Worm (Caenorhabditis elegans): ENCODE measurements around the gene C36C5.15.

Gene C36C5.15

DNA sequence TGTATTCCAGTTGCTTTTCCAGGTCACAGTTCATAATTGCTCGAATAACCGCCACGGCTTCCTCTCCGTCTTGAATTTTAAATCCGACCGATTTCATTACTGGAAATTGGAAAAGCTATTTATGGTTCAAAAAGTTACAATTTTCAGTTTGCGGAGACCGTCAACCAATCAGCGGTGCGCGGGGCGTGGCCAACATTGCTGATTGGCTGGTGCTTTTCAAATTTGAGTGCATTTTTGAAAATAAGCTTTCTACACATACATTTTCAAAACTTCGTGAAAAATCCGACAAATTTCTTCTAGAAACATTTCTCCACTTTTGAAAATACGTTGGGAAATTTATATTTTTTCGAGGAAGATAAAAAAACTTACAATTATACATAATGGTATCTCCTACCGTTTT lies 27.3 kb upstream of the C36C5.15 start:
- TF ChIP-seq F49E8.2 (tag; optimal IDR thresholded peaks at IDR 0.05; ENCODE audit: borderline replicate concordance), result no peak
- no peak for TF ChIP-seq egl-27 (tag; optimal IDR thresholded peaks at IDR 0.05)
- no peak for TF ChIP-seq pqm-1 (tag; optimal IDR thresholded peaks at IDR 0.05)
- TF ChIP-seq ceh-20 (GFP tag; IDR thresholded peaks at IDR 0.05), result no peak
- TF ChIP-seq ama-1 (optimal IDR thresholded peaks at IDR 0.05), result no peak
- TF ChIP-seq lim-7 (GFP tag; IDR thresholded peaks at IDR 0.05), result no peak
- TF ChIP-seq daf-16 (GFP tag; optimal IDR thresholded peaks at IDR 0.05), result no peak
- TF ChIP-seq daf-16 (tag; optimal IDR thresholded peaks at IDR 0.05), result no peak

DNA sequence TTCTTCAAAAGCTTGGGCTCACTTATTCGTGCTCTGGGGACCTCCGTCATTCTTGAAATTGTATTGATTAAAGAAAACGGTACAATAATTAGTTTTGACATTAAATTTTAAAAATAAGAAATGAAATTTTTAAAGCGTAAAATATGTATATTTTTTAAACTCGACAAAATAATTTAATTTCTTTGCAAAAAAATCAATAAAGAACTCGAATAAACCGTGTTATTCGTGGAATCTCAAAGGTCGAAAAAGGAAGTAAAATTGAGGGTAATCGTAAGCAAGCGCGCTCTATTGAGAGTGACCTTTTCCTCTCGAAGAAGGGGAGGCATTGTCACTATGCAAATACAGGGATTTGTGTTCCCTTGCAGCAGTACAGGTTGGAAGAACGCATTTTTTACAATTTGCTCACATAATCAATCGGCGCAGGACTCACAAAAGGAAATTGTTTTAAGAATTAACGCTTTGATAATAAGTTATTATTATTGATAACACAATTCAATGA lies 26.5 kb upstream of the C36C5.15 start, which contains the start of gene Y73C8B.2:
Y73C8B.2 (minus strand) TSS at position 51 of the 499 bp plus-strand sequence.
- TF ChIP-seq duxl-1 (tag; optimal IDR thresholded peaks at IDR 0.05; ENCODE audit: poor library complexity) (no peak), nhr-48 (tag; optimal IDR thresholded peaks at IDR 0.05) (no peak), nhr-6 (tag; optimal IDR thresholded peaks at IDR 0.05) (peak; percentile 83), mep-1 (tag; optimal IDR thresholded peaks at IDR 0.05) (peak; percentile 59), hlh-11 (tag; optimal IDR thresholded peaks at IDR 0.05) (peak; percentile 0), tra-1 (GFP tag; IDR thresholded peaks at IDR 0.05) (no peak), nhr-102 (tag; optimal IDR thresholded peaks at IDR 0.05) (peak; percentile 34), rbr-2 (tag; optimal IDR thresholded peaks at IDR 0.05) (peak; percentile 15), zfp-2 (tag; optimal IDR thresholded peaks at IDR 0.05) (no peak), mdl-1 (tag; optimal IDR thresholded peaks at IDR 0.05) (no peak), unc-62 (GFP tag; optimal IDR thresholded peaks at IDR 0.05 in 1 of 2) (peak in 1 of 2 experiments; percentile 85), unc-62 (tag; optimal IDR thresholded peaks at IDR 0.05) (no peak), lin-38 (GFP tag; IDR thresholded peaks at IDR 0.05) (peak; percentile 81), pqm-1 (tag; optimal IDR thresholded peaks at IDR 0.05) (peak; percentile 14), snpc-1.2 (GFP tag; IDR thresholded peaks at IDR 0.05) (no peak), aha-1 (tag) (peak; percentile 92), saeg-2 (GFP tag; IDR thresholded peaks at IDR 0.05) (no peak), dve-1 (tag; optimal IDR thresholded peaks at IDR 0.05; ENCODE audit: insufficient read depth) (peak; percentile 35), lsy-2 (tag; optimal IDR thresholded peaks at IDR 0.05) (peak in 1 of 2 experiments; percentile 58), daf-16 (GFP tag; optimal IDR thresholded peaks at IDR 0.05) (no peak), daf-16 (tag; optimal IDR thresholded peaks at IDR 0.05) (peak; percentile 13), madf-5 (GFP tag; IDR thresholded peaks at IDR 0.05) (no peak), hmg-1.1 (GFP tag; IDR thresholded peaks at IDR 0.05) (peak; percentile 36; the same call in 1 of the 2 replicates), nhr-77 (tag; optimal IDR thresholded peaks at IDR 0.05) (peak; percentile 7), dmd-6 (GFP tag; IDR thresholded peaks at IDR 0.05) (no peak), sdz-12 (GFP tag; optimal IDR thresholded peaks at IDR 0.05) (no peak), aly-2 (tag; optimal IDR thresholded peaks at IDR 0.05) (no peak), ceh-28 (tag; optimal IDR thresholded peaks at IDR 0.05) (no peak), pha-4 (GFP tag; IDR thresholded peaks at IDR 0.05) (no peak), pha-4 (tag; optimal IDR thresholded peaks at IDR 0.05) (peak; percentile 94), nhr-28 (tag; optimal IDR thresholded peaks at IDR 0.05) (peak; percentile 38)

DNA sequence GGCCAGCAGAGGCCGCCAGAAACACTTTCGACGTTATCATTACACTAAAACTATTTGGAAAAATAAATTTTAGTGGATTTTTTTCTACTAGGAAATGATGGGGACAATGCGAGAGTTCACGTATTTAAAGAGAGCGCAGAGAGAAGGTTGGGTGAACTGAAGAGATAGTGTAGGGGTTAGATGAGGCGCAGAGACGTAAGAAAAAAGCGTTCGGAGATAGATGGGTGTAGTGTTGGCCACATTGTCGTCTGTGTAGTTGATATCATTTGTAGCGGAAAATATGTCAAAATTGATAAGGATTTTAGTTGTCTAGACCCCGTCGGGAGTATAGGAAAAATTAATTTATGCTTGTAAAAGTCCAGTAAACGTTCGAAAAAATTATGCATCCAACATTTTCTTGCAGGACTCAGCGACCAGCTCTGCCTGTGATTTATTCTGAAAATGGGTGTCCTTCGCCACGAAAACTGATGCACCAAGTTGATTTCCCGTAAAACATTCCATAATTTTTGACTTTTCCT lies 24.6 kb upstream of the C36C5.15 start, which contains the start of the genes Y73C8B.3 and Y73C8B.9:
Y73C8B.3 (minus strand) TSS at position 147 of the 518 bp plus-strand sequence.
Y73C8B.9 (plus strand) TSS at position 468 of the 518 bp plus-strand sequence.
- TF ChIP-seq tag-97 (GFP tag; IDR thresholded peaks at IDR 0.05) (no peak), ceh-62 (tag; optimal IDR thresholded peaks at IDR 0.05) (no peak), mes-2 (tag; optimal IDR thresholded peaks at IDR 0.05; ENCODE audit: poor library complexity, severe bottlenecking) (peak; percentile 39), hmg-1.1 (GFP tag; IDR thresholded peaks at IDR 0.05) (peak; percentile 63; the same call in 1 of the 2 replicates), daf-16 (GFP tag; optimal IDR thresholded peaks at IDR 0.05) (no peak), daf-16 (tag; optimal IDR thresholded peaks at IDR 0.05) (peak; percentile 7), dve-1 (tag; optimal IDR thresholded peaks at IDR 0.05; ENCODE audit: insufficient read depth) (peak; percentile 59), cey-2 (tag; optimal IDR thresholded peaks at IDR 0.05; ENCODE audit: borderline replicate concordance, insufficient read depth) (peak; percentile 22), lin-38 (GFP tag; IDR thresholded peaks at IDR 0.05) (no peak; the same call in 1 of the 2 replicates), dmd-6 (GFP tag; IDR thresholded peaks at IDR 0.05) (peak; percentile 83), php-3 (GFP tag; IDR thresholded peaks at IDR 0.05) (0 out of 2 replicates have a peak, but pooled peaks have one; percentile 14), unc-62 (GFP tag; optimal IDR thresholded peaks at IDR 0.05 in 1 of 2) (peak in 1 of 2 experiments; percentile 83), unc-62 (tag; optimal IDR thresholded peaks at IDR 0.05) (no peak), nhr-102 (tag; optimal IDR thresholded peaks at IDR 0.05) (peak; percentile 9), mxl-3 (GFP tag; optimal IDR thresholded peaks at IDR 0.05) (peak; percentile 43), tra-1 (GFP tag; IDR thresholded peaks at IDR 0.05) (no peak), nhr-28 (tag; optimal IDR thresholded peaks at IDR 0.05) (peak; percentile 100), lin-13 (GFP tag; optimal IDR thresholded peaks at IDR 0.05) (no peak), zfp-3 (GFP tag; conservative IDR thresholded peaks at IDR 0.05) (no peak), egl-27 (tag; optimal IDR thresholded peaks at IDR 0.05) (no peak), ztf-11 (tag; optimal IDR thresholded peaks at IDR 0.05) (no peak), daf-8 (GFP tag; IDR thresholded peaks at IDR 0.05) (no peak), mep-1 (tag; optimal IDR thresholded peaks at IDR 0.05) (peak; percentile 1)

Measured in whole organism, L4 larva.